Fruit fly (Drosophila melanogaster) whole organism, embryonic: Measurements from ENCODE around the gene euc.

Experiments used
- Bteb2 ChIP-seq: fragments of 200-800 bp; sonication (Bioruptor generic); optimal IDR thresholded peaks from 2 replicates; lab custom pipeline; 2016; ENCODE audit warnings: missing biosample characterization, missing genetic modification characterization
- CG10274 ChIP-seq: fragments of 200-800 bp; sonication (Bioruptor generic); optimal IDR thresholded peaks from 3 replicates; lab custom pipeline; 2017; ENCODE audit warnings: missing biosample characterization, mild to moderate bottlenecking, missing genetic modification characterization
- CG12219 ChIP-seq: fragments of 200-800 bp; sonication (Bioruptor generic); optimal IDR thresholded peaks from 3 replicates; lab custom pipeline; 2018; ENCODE audit warnings: missing biosample characterization, mild to moderate bottlenecking, missing genetic modification characterization
- CG12236 ChIP-seq: fragments of 200-800 bp; sonication (Bioruptor generic); optimal IDR thresholded peaks from 2 replicates; lab custom pipeline; 2016; ENCODE audit warnings: missing biosample characterization, missing genetic modification characterization
- CG17359 ChIP-seq: fragments of 200-800 bp; sonication (Bioruptor generic); optimal IDR thresholded peaks from 3 replicates; lab custom pipeline; 2018; ENCODE audit warnings: missing biosample characterization, mild to moderate bottlenecking, missing genetic modification characterization, moderate library complexity
- CG18619 ChIP-seq: fragments of 200-800 bp; sonication (Bioruptor generic); optimal IDR thresholded peaks from 3 replicates; lab custom pipeline; 2017; ENCODE audit warnings: missing biosample characterization, mild to moderate bottlenecking, missing genetic modification characterization
- CG2712 ChIP-seq: fragments of 200-800 bp; optimal IDR thresholded peaks from 3 replicates; lab custom pipeline; 2019; ENCODE audit warnings: missing biosample characterization, mild to moderate bottlenecking, missing genetic modification characterization, moderate library complexity
- CG2875 ChIP-seq: fragments of 200-800 bp; sonication (Bioruptor generic); optimal IDR thresholded peaks from 2 replicates; lab custom pipeline; 2017; ENCODE audit warnings: missing biosample characterization, mild to moderate bottlenecking, missing genetic modification characterization, missing genetic modification reagents
- CG33557 ChIP-seq: fragments of 200-800 bp; sonication (Bioruptor generic); optimal IDR thresholded peaks from 2 replicates; lab custom pipeline; 2019; ENCODE audit warnings: missing biosample characterization, mild to moderate bottlenecking, missing genetic modification characterization, moderate library complexity
- CG4282 ChIP-seq: fragments of 200-800 bp; sonication (Bioruptor generic); optimal IDR thresholded peaks from 2 replicates; lab custom pipeline; 2016; ENCODE audit warnings: missing biosample characterization, missing genetic modification characterization
- CG4328 ChIP-seq: fragments of 200-800 bp; sonication (Bioruptor generic); optimal IDR thresholded peaks from 3 replicates; lab custom pipeline; 2017; ENCODE audit warnings: missing biosample characterization, missing genetic modification reagents, missing genetic modification characterization
- CG4820 ChIP-seq: fragments of 200-800 bp; sonication (Bioruptor generic); optimal IDR thresholded peaks from 3 replicates; lab custom pipeline; 2016; ENCODE audit warnings: missing biosample characterization, missing genetic modification characterization
- CG4854 ChIP-seq: fragments of 200-800 bp; sonication (Bioruptor generic); optimal IDR thresholded peaks from 2 replicates; lab custom pipeline; 2016; ENCODE audit warnings: missing biosample characterization, missing genetic modification characterization, inconsistent platforms
- CG7987 ChIP-seq: fragments of 200-800 bp; sonication (Bioruptor generic); optimal IDR thresholded peaks from 2 replicates; lab custom pipeline; 2018; ENCODE audit warnings: missing biosample characterization, mild to moderate bottlenecking, missing genetic modification characterization, moderate library complexity
- CHES-1-like ChIP-seq: fragments of 200-800 bp; sonication (Bioruptor generic); optimal IDR thresholded peaks from 2 replicates; lab custom pipeline; 2016; ENCODE audit warnings: missing biosample characterization, missing genetic modification characterization
- CTCF ChIP-seq: fragments of 200-800 bp; sonication (Bioruptor generic); optimal IDR thresholded peaks from 2 replicates; lab custom pipeline; 2017; ENCODE audit warnings: missing biosample characterization, mild to moderate bottlenecking, missing genetic modification characterization, moderate library complexity
- Chrac-16 ChIP-seq: fragments of 200-800 bp; sonication (Bioruptor generic); optimal IDR thresholded peaks from 3 replicates; lab custom pipeline; 2016; ENCODE audit warnings: missing biosample characterization, missing genetic modification characterization
- Dek ChIP-seq: fragments of 200-800 bp; sonication (Bioruptor generic); optimal IDR thresholded peaks from 3 replicates; lab custom pipeline; 2019; ENCODE audit warnings: missing biosample characterization, mild to moderate bottlenecking, missing genetic modification characterization, moderate library complexity
- Doc2 ChIP-seq: fragments of 200-800 bp; sonication (Bioruptor generic); IDR thresholded peaks from 2 replicates; pipeline ENCODE4 v1.3.6; 2022; ENCODE audit warnings: missing biosample characterization, missing genetic modification characterization
- E2f2 ChIP-seq: fragments of 200-800 bp; sonication (Bioruptor generic); IDR thresholded peaks from 2 replicates; pipeline ENCODE4 v1.3.6; 2022; ENCODE audit warnings: missing biosample characterization, missing genetic modification characterization
- Ets65A ChIP-seq: fragments of 200-800 bp; sonication (Bioruptor generic); peaks from one replicate; lab custom pipeline; 2016; ENCODE audit warnings: missing biosample characterization, missing genetic modification characterization
- Gug ChIP-seq: fragments of 200-800 bp; sonication (Bioruptor generic); IDR thresholded peaks from 4 replicates; pipeline ENCODE4 v1.3.6; 2022; ENCODE audit warnings: missing biosample characterization, missing genetic modification characterization
- Hr3 ChIP-seq: fragments of 200-800 bp; sonication (Bioruptor generic); optimal IDR thresholded peaks from 3 replicates; lab custom pipeline; 2016; ENCODE audit warnings: missing biosample characterization, missing genetic modification characterization
- Hsf ChIP-seq: fragments of 200-800 bp; sonication (Bioruptor generic); optimal IDR thresholded peaks from 3 replicates; lab custom pipeline; 2016; ENCODE audit warnings: missing biosample characterization, missing genetic modification characterization
- Med ChIP-seq: fragments of 200-800 bp; sonication (Bioruptor generic); peaks from one replicate; lab custom pipeline; 2016; ENCODE audit warnings: missing biosample characterization, missing genetic modification characterization, mild to moderate bottlenecking, inconsistent platforms, moderate library complexity
- Opbp ChIP-seq: fragments of 200-800 bp; sonication (Bioruptor generic); IDR thresholded peaks from 3 replicates; pipeline ENCODE4 v1.3.6; 2022; ENCODE audit warnings: missing biosample characterization, missing genetic modification characterization; ENCODE audit not compliant: partially characterized antibody
- Ravus ChIP-seq: fragments of 200-800 bp; sonication (Bioruptor generic); IDR thresholded peaks from 2 replicates; pipeline ENCODE4 v1.3.6; 2022; ENCODE audit warnings: missing biosample characterization, missing genetic modification characterization
- Scr ChIP-seq: fragments of 200-800 bp; sonication (Bioruptor generic); IDR thresholded peaks from 2 replicates; pipeline ENCODE4 v1.3.6; 2022; ENCODE audit warnings: missing biosample characterization, missing genetic modification characterization; ENCODE audit not compliant: partially characterized antibody
- bsh ChIP-seq, 2 experiments: fragments of 200-800 bp; sonication (Bioruptor generic); optimal IDR thresholded peaks; 2 replicates each; lab custom pipeline; 2017 to 2018; ENCODE audit warnings: mild to moderate bottlenecking in 2 of 2, missing biosample characterization in 2 of 2, missing genetic modification characterization in 2 of 2, moderate library complexity in 1 of 2
- chn ChIP-seq: fragments of 200-800 bp; sonication (Bioruptor generic); optimal IDR thresholded peaks from 2 replicates; lab custom pipeline; 2016; ENCODE audit warnings: missing biosample characterization, missing genetic modification characterization
- ftz-f1 ChIP-seq: fragments of 200-800 bp; sonication (Bioruptor generic); optimal IDR thresholded peaks from 2 replicates; lab custom pipeline; 2016; ENCODE audit warnings: missing biosample characterization, missing genetic modification characterization
- gem ChIP-seq: fragments of 200-800 bp; sonication (Bioruptor generic); optimal IDR thresholded peaks from 2 replicates; lab custom pipeline; 2019; ENCODE audit warnings: missing biosample characterization, mild to moderate bottlenecking, missing genetic modification characterization, moderate library complexity
- grn ChIP-seq: fragments of 200-800 bp; sonication (Bioruptor generic); optimal IDR thresholded peaks from 3 replicates; lab custom pipeline; 2017; ENCODE audit warnings: missing biosample characterization, missing genetic modification characterization
- gro ChIP-seq: fragments of 200-800 bp; sonication (Bioruptor generic); optimal IDR thresholded peaks from 2 replicates; lab custom pipeline; 2016; ENCODE audit warnings: missing biosample characterization, missing genetic modification characterization
- hb ChIP-seq: fragments of 200-800 bp; sonication (Bioruptor generic); IDR thresholded peaks from 3 replicates; pipeline ENCODE4 v1.3.6; 2022; ENCODE audit warnings: missing biosample characterization, missing genetic modification characterization; ENCODE audit not compliant: partially characterized antibody
- kah ChIP-seq: fragments of 200-800 bp; sonication (Bioruptor generic); optimal IDR thresholded peaks from 2 replicates; lab custom pipeline; 2018; ENCODE audit warnings: missing biosample characterization, mild to moderate bottlenecking, missing genetic modification characterization
- knrl ChIP-seq: fragments of 200-800 bp; sonication (Bioruptor generic); IDR thresholded peaks from 3 replicates; pipeline ENCODE4 v1.3.6; 2022; ENCODE audit warnings: missing biosample characterization, missing genetic modification characterization; ENCODE audit not compliant: partially characterized antibody
- lov ChIP-seq, 2 experiments: fragments of 200-800 bp in 1 of 2; fragments of >200 bp in 1 of 2; sonication (Bioruptor generic) in 1 of 2; IDR thresholded peaks in 1 of 2; optimal IDR thresholded peaks in 1 of 2; 2 replicates in 1 of 2; 3 replicates in 1 of 2; pipeline versions ENCODE4 v1.3.6 to Lab custom; 2017 to 2022; ENCODE audit warnings: missing biosample characterization in 1 of 2, missing genetic modification characterization in 1 of 2
- maf-S ChIP-seq: fragments of 200-800 bp; sonication (Bioruptor generic); optimal IDR thresholded peaks from 2 replicates; lab custom pipeline; 2016; ENCODE audit warnings: missing biosample characterization, missing genetic modification characterization
- p53 ChIP-seq: fragments of 200-800 bp; sonication (Bioruptor generic); optimal IDR thresholded peaks from 2 replicates; lab custom pipeline; 2016; ENCODE audit warnings: missing biosample characterization, missing genetic modification characterization
- prd ChIP-seq, 3 experiments: fragments of >200 bp in 2 of 3; fragments of 200-800 bp in 1 of 3; sonication (Bioruptor generic) in 1 of 3; optimal IDR thresholded peaks in 2 of 3; IDR thresholded peaks in 1 of 3; 2 replicates in 2 of 3; 3 replicates in 1 of 3; pipeline versions ENCODE4 v1.3.6 to Lab custom; 2017 to 2022; ENCODE audit warnings: missing biosample characterization in 1 of 3, missing genetic modification characterization in 1 of 3
- pum ChIP-seq: fragments of 200-800 bp; sonication (Bioruptor generic); optimal IDR thresholded peaks from 2 replicates; lab custom pipeline; 2016; ENCODE audit warnings: missing biosample characterization, missing genetic modification characterization
- pzg ChIP-seq: fragments of 200-800 bp; sonication (Bioruptor generic); optimal IDR thresholded peaks from 3 replicates; lab custom pipeline; 2018; ENCODE audit warnings: missing biosample characterization, mild to moderate bottlenecking, missing genetic modification characterization, moderate library complexity
- repo ChIP-seq: fragments of 200-800 bp; sonication (Bioruptor generic); optimal IDR thresholded peaks from 2 replicates; lab custom pipeline; 2016; ENCODE audit warnings: missing biosample characterization, missing genetic modification characterization
- sqz ChIP-seq: fragments of 200-800 bp; sonication (Bioruptor generic); optimal IDR thresholded peaks from 3 replicates; lab custom pipeline; 2018; ENCODE audit warnings: missing biosample characterization, mild to moderate bottlenecking, missing genetic modification characterization
- stc ChIP-seq: fragments of 200-800 bp; sonication (Bioruptor generic); IDR thresholded peaks from 2 replicates; pipeline ENCODE4 v1.3.6; 2022; ENCODE audit warnings: missing biosample characterization, missing genetic modification characterization
- trem ChIP-seq: fragments of 200-800 bp; optimal IDR thresholded peaks from 3 replicates; lab custom pipeline; 2019; ENCODE audit warnings: missing biosample characterization, mild to moderate bottlenecking, missing genetic modification characterization, moderate library complexity
- unc-4 ChIP-seq: fragments of 200-800 bp; sonication (Bioruptor generic); IDR thresholded peaks from 2 replicates; pipeline ENCODE4 v1.3.6; 2022; ENCODE audit warnings: missing biosample characterization, missing genetic modification characterization; ENCODE audit not compliant: partially characterized antibody
- vfl ChIP-seq: fragments of 200-800 bp; sonication (Bioruptor generic); optimal IDR thresholded peaks from 2 replicates; lab custom pipeline; 2016; ENCODE audit warnings: missing biosample characterization, missing genetic modification characterization
- zfh1 ChIP-seq: fragments of 200-800 bp; sonication (Bioruptor generic); IDR thresholded peaks from 3 replicates; pipeline ENCODE4 v1.3.6; 2022; ENCODE audit warnings: missing biosample characterization, missing genetic modification characterization

The euc gene

dm6 chr3R:18928346-18928917 lies 50.2 kb downstream of the euc start, which contains the start of gene Mpc1 (continued):
- TF ChIP-seq CG4854 (no peak), Doc2 (GFP tag; lab: Robert Waterston, UW) (no peak), maf-S (no peak), CG4820 (GFP tag; lab: Kevin White, UChicago) (no peak), Dek (tag; lab: Kevin White, UChicago) (no peak), Med (GFP tag; lab: Kevin White, UChicago) (peak; percentile 68), zfh1 (no peak), pum (GFP tag; lab: Kevin White, UChicago) (no peak), CG2712 (tag; lab: Kevin White, UChicago) (peak; percentile 24), grn (GFP tag; lab: Kevin White, UChicago) (no peak), knrl (GFP tag; lab: Robert Waterston, UW) (peak; percentile 83), repo (GFP tag; lab: Kevin White, UChicago) (no peak), CTCF (no peak), lov (optimal IDR thresholded peaks at IDR 0.05; lab: Kevin White, UChicago) (no peak), lov (GFP tag; IDR thresholded peaks at IDR 0.05; lab: Robert Waterston, UW) (0 out of 3 replicates have a peak, but pooled peaks have one; percentile 18), hb (GFP tag; lab: Robert Waterston, UW) (peak; percentile 62; the same call in 2 of the 3 replicates), Hr3 (GFP tag; lab: Kevin White, UChicago) (no peak), Gug (peak; percentile 25; the same call in 1 of the 4 replicates), CG7987 (GFP tag; lab: Kevin White, UChicago) (no peak), CG4328 (GFP tag; lab: Kevin White, UChicago) (peak; percentile 19), pzg (GFP tag; lab: Kevin White, UChicago) (peak; percentile 55), CG12236 (GFP tag; lab: Kevin White, UChicago) (no peak), CG33557 (no peak), gro (GFP tag; lab: Kevin White, UChicago) (no peak), sqz (peak; percentile 57), CG18619 (GFP tag; lab: Kevin White, UChicago) (no peak), trem (tag; lab: Kevin White, UChicago) (no peak), prd (optimal IDR thresholded peaks at IDR 0.05; lab: Kevin White, UChicago) (no peak), prd (GFP tag; IDR thresholded peaks at IDR 0.05; lab: Robert Waterston, UW) (0 out of 3 replicates have a peak, but pooled peaks have one; percentile 4), gem (peak; percentile 43), Bteb2 (GFP tag; lab: Kevin White, UChicago) (no peak), E2f2 (GFP tag; lab: Robert Waterston, UW) (peak; percentile 72), CG12219 (GFP tag; lab: Kevin White, UChicago) (no peak), ftz-f1 (GFP tag; lab: Kevin White, UChicago) (peak; percentile 92), Scr (GFP tag; lab: Robert Waterston, UW) (peak; percentile 86), CG17359 (tag; lab: Kevin White, UChicago) (no peak), Ravus (GFP tag; lab: Robert Waterston, UW) (no peak), chn (GFP tag; lab: Kevin White, UChicago) (no peak), CG2875 (no peak), p53 (GFP tag; lab: Kevin White, UChicago) (no peak), Hsf (no peak), bsh (GFP tag; optimal IDR thresholded peaks at IDR 0.05; lab: Kevin White, UChicago) (no peak), CHES-1-like (GFP tag; lab: Kevin White, UChicago) (peak; percentile 45), Opbp (peak; percentile 84), CG4282 (no peak), Chrac-16 (GFP tag; lab: Kevin White, UChicago) (no peak), Ets65A (no peak), CG10274 (GFP tag; lab: Kevin White, UChicago) (no peak), stc (GFP tag; lab: Robert Waterston, UW) (no peak), unc-4 (GFP tag; lab: Robert Waterston, UW) (peak; percentile 78), kah (GFP tag; lab: Kevin White, UChicago) (peak; percentile 85), vfl (GFP tag; lab: Kevin White, UChicago) (no peak)
